Fruit fly (Drosophila melanogaster) whole organism, adult: ENCODE data around the gene pigs.

Source experiments
- CG12768 ChIP-seq: fragments of 200-800 bp; sonication (Bioruptor generic); optimal IDR thresholded peaks from 2 replicates; lab custom pipeline; 2017; ENCODE audit warnings: missing biosample characterization, missing genetic modification characterization, mild to moderate bottlenecking, moderate library complexity, missing genetic modification reagents
- CG33017 ChIP-seq: fragments of 200-800 bp; sonication (Bioruptor generic); optimal IDR thresholded peaks from 2 replicates; lab custom pipeline; 2018; ENCODE audit warnings: missing biosample characterization, mild to moderate bottlenecking, missing genetic modification characterization, moderate library complexity
- Clk ChIP-seq: fragments of 200-800 bp; sonication (Bioruptor generic); optimal IDR thresholded peaks from 2 replicates; lab custom pipeline; 2017; ENCODE audit warnings: missing biosample characterization, missing genetic modification characterization
- Crg-1 ChIP-seq: fragments of 200-800 bp; sonication (Bioruptor generic); optimal IDR thresholded peaks from 2 replicates; lab custom pipeline; 2016; ENCODE audit warnings: missing biosample characterization, missing genetic modification characterization
- Hr96 ChIP-seq: fragments of 200-800 bp; sonication (Bioruptor generic); optimal IDR thresholded peaks from 2 replicates; lab custom pipeline; 2016; ENCODE audit warnings: missing biosample characterization, missing genetic modification characterization
- bab1 ChIP-seq: fragments of 200-800 bp; sonication (Bioruptor generic); optimal IDR thresholded peaks from 3 replicates; lab custom pipeline; 2019; ENCODE audit warnings: missing biosample characterization, mild to moderate bottlenecking, missing genetic modification characterization, moderate library complexity
- kay ChIP-seq: fragments of 200-800 bp; sonication (Bioruptor generic); peaks from one replicate; lab custom pipeline; 2016; ENCODE audit warnings: missing biosample characterization, missing genetic modification characterization, borderline replicate concordance
- ovo ChIP-seq: fragments of 200-800 bp; sonication (Bioruptor generic); optimal IDR thresholded peaks from 2 replicates; lab custom pipeline; 2016; ENCODE audit warnings: missing biosample characterization, missing genetic modification characterization
- tj ChIP-seq: fragments of 200-800 bp; sonication (Bioruptor generic); optimal IDR thresholded peaks from 3 replicates; lab custom pipeline; 2017; ENCODE audit warnings: missing biosample characterization, mild to moderate bottlenecking, missing genetic modification characterization, moderate library complexity
- toe ChIP-seq: fragments of 200-800 bp; sonication (Bioruptor generic); optimal IDR thresholded peaks from 2 replicates; lab custom pipeline; 2016; ENCODE audit warnings: missing biosample characterization, missing genetic modification characterization

DNA sequence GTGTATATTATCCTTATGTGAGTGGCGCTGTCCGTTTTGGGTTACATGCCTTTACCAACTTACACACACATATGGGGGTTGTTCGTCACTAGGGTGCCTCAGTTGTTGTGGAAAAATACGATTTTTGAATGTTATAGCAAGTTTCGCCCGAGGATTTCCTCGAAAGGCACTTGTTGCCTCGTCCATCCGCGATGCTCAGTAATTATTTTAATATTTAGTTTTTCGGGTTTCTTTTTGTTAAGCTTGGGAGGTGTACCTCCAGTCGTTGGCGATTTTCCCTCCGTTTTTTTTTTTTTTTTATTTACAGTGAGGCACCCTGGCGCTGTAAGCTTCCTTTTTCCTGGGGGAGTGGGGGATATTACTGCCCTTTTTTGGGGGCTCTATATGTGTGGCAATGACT is 96.6 kb downstream of the pigs start:
- TF ChIP-seq Hr96 (no peak), tj (GFP tag; lab: Kevin White, UChicago) (peak; percentile 40), Clk (GFP tag; lab: Kevin White, UChicago) (peak; percentile 27), CG12768 (GFP tag; lab: Kevin White, UChicago) (peak; percentile 68), bab1 (GFP tag; lab: Kevin White, UChicago) (peak; percentile 20), ovo (GFP tag; lab: Kevin White, UChicago) (peak; percentile 14), Crg-1 (peak; percentile 38), CG33017 (peak; percentile 60), kay (GFP tag; lab: Kevin White, UChicago) (no peak), toe (GFP tag; lab: Kevin White, UChicago) (peak; percentile 60)
